Worm (Caenorhabditis elegans) whole organism, midembryonic: ENCODE data around the gene par-3.

Experiments
- T22C8.4 ChIP-seq: fragments of 200-800 bp; sonication (Bioruptor generic); IDR thresholded peaks from 2 replicates; pipeline ENCODE4 v1.3.6; 2022; ENCODE audit warnings: missing genetic modification characterization, missing compliant biosample characterization
- cog-1 ChIP-seq: sonication (generic microtip); optimal IDR thresholded peaks from 2 replicates; lab custom pipeline; 2016; ENCODE audit warnings: missing genetic modification characterization, missing compliant biosample characterization
- flt-1 ChIP-seq: fragments of 200-800 bp; sonication (Bioruptor generic); IDR thresholded peaks from 2 replicates; pipeline ENCODE4 v1.3.6; 2022; ENCODE audit warnings: missing genetic modification characterization, missing compliant biosample characterization
- klf-2 ChIP-seq: fragments of 200-800 bp; sonication (Bioruptor generic); conservative IDR thresholded peaks from 2 replicates; pipeline ENCODE4 v1.3.6; 2022; ENCODE audit warnings: missing genetic modification reagents, missing genetic modification characterization, missing compliant biosample characterization
- med-1 ChIP-seq: sonication (generic microtip); optimal IDR thresholded peaks from 2 replicates; lab custom pipeline; 2017; ENCODE audit warnings: missing genetic modification characterization, mild to moderate bottlenecking, missing compliant biosample characterization, antibody characterized with exemption, missing genetic modification reagents; ENCODE audit not compliant: insufficient read depth
- ref-1 ChIP-seq: fragments of 200-800 bp; sonication (Bioruptor generic); conservative IDR thresholded peaks from 2 replicates; pipeline ENCODE4 v1.3.6; 2022; ENCODE audit warnings: missing genetic modification reagents, missing genetic modification characterization, missing compliant biosample characterization
- tab-1 ChIP-seq: fragments of 200-800 bp; sonication (Bioruptor generic); IDR thresholded peaks from 2 replicates; pipeline ENCODE4 v1.3.6; 2022; ENCODE audit warnings: missing genetic modification characterization, missing compliant biosample characterization
- ztf-23 ChIP-seq: fragments of 200-800 bp; sonication (Bioruptor generic); IDR thresholded peaks from 2 replicates; pipeline ENCODE4 v1.3.6; 2022; ENCODE audit warnings: missing genetic modification reagents, missing genetic modification characterization, missing compliant biosample characterization
- ztf-29 ChIP-seq: fragments of 200-800 bp; sonication (Bioruptor generic); IDR thresholded peaks from 2 replicates; pipeline ENCODE4 v1.3.6; 2022; ENCODE audit warnings: missing genetic modification reagents, missing genetic modification characterization, missing compliant biosample characterization

The par-3 gene

ce11 chrIII:5663933-5664332, at the start of gene par-3:
Gene par-3, plus strand, starts transcription at chrIII:5664233.
- TF ChIP-seq flt-1 (GFP tag; lab: Robert Waterston, UW) (no peak), ztf-23 (GFP tag; lab: Robert Waterston, UW) (no peak), med-1 (GFP tag; lab: Kevin White, UChicago) (no peak), ref-1 (no peak), cog-1 (no peak)

ce11 chrIII:5614648-5615047, 49.4 kb upstream of the par-3 start, which contains the start of gene basl-1:
Gene basl-1, plus strand, starts transcription at chrIII:5614948.
- TF ChIP-seq T22C8.4 (GFP tag; lab: Robert Waterston, UW) = no peak
- TF ChIP-seq tab-1 = no peak
- TF ChIP-seq ref-1 = no peak
- TF ChIP-seq klf-2 = no peak

DNA sequence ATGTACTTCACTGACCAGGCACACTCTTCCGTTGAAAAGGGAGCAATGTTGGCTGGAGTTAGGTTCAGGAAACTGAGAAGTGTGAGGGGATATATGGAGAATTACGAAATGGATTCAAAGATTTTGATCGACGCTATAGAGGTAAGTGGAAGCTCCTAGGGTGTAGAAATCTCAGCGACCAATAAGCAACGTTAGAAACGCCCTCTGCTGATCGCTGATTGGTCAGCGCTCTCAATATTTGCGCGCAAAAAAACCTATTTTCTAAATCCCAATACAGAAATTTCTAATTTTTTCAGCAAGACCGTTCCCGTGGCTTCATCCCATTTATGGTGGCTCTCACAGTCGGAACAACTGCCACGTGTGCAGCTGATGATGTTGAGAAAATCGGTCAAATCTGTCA, 48.4 kb upstream of the par-3 start:
- TF ChIP-seq cog-1 = no peak
- no peak for TF ChIP-seq med-1 (GFP tag; lab: Kevin White, UChicago)
- TF ChIP-seq T22C8.4 (GFP tag; lab: Robert Waterston, UW) = no peak
- TF ChIP-seq ztf-23 (GFP tag; lab: Robert Waterston, UW) = no peak
- no peak for TF ChIP-seq ref-1
- TF ChIP-seq klf-2 = no peak
- TF ChIP-seq tab-1 = no peak
- no peak for TF ChIP-seq ztf-29 (GFP tag; lab: Robert Waterston, UW)

DNA sequence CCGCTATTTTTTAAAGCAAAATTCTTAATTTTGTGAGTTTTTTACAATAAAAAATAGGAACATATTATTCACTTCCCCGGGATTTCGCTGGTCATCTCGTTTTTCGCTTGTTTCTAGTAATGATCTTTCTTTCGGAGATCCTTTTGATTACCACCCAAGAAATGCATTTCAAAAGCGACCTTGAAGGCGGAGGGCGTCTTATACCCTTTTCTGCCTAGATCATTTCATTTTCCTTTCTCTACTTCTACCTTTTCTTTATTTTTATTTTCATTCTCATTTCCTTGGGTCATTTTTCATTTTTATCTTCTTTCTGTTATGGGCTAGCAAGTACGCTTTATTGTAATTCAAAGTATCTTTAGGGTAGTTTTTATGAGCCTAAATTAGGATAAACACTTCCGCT, 43.8 kb upstream of the par-3 start:
- no peak for TF ChIP-seq flt-1 (GFP tag; lab: Robert Waterston, UW)
- no peak for TF ChIP-seq ztf-23 (GFP tag; lab: Robert Waterston, UW)
- no peak for TF ChIP-seq klf-2
- no peak for TF ChIP-seq cog-1
- TF ChIP-seq tab-1 = no peak
- TF ChIP-seq ztf-29 (GFP tag; lab: Robert Waterston, UW) = no peak
- no peak for TF ChIP-seq ref-1
- no peak for TF ChIP-seq T22C8.4 (GFP tag; lab: Robert Waterston, UW)

ce11 chrIII:5621236-5621635, 42.8 kb upstream of the par-3 start:
- TF ChIP-seq tab-1 (no peak), cog-1 (peak; percentile 53), med-1 (GFP tag; lab: Kevin White, UChicago) (no peak)

- TF ChIP-seq ref-1 = no peak
- no peak for TF ChIP-seq ztf-29 (GFP tag; lab: Robert Waterston, UW)
- TF ChIP-seq ztf-23 (GFP tag; lab: Robert Waterston, UW) = no peak
- TF ChIP-seq cog-1 = no peak
- TF ChIP-seq med-1 (GFP tag; lab: Kevin White, UChicago) = no peak
These were observed 41.6 kb upstream of the par-3 start for ce11 chrIII:5622232-5623009.

DNA sequence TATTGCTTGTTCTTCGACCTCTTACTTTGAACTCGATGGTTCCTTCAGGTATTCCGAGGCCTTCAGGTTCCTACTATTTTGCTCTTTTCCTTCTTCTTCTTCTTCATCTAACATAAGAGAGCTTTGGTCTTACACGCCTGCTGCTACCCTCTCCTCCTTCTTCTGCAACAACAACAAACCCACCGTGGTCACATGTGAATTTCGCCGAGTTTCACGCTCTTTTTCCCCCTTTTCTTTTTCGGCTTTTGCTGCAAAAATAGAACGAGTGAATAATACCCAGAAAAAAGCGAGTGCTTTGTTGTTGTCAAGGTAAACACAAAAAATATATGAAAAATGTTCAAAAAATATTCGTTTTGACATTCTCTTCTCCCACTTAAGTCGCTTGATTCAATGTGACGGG, 40.6 kb upstream of the par-3 start:
- no peak for TF ChIP-seq klf-2
- TF ChIP-seq ref-1 = no peak
- TF ChIP-seq flt-1 (GFP tag; lab: Robert Waterston, UW) = no peak
- TF ChIP-seq ztf-23 (GFP tag; lab: Robert Waterston, UW) = no peak
- TF ChIP-seq tab-1 = no peak

ce11 chrIII:5624835-5625234, 39.2 kb upstream of the par-3 start, which contains the start of gene daf-4:
Gene daf-4, plus strand, starts transcription at chrIII:5625135.
- no peak for TF ChIP-seq med-1 (GFP tag; lab: Kevin White, UChicago)
- TF ChIP-seq flt-1 (GFP tag; lab: Robert Waterston, UW) = no peak
- TF ChIP-seq ref-1 = no peak
- TF ChIP-seq klf-2 = no peak
- TF ChIP-seq T22C8.4 (GFP tag; lab: Robert Waterston, UW) = no peak
- TF ChIP-seq ztf-29 (GFP tag; lab: Robert Waterston, UW) = no peak
- no peak for TF ChIP-seq ztf-23 (GFP tag; lab: Robert Waterston, UW)
- no peak for TF ChIP-seq tab-1
- no peak for TF ChIP-seq cog-1

ce11 chrIII:5629225-5629624, 34.8 kb upstream of the par-3 start:
- no peak for TF ChIP-seq ref-1
- no peak for TF ChIP-seq ztf-23 (GFP tag; lab: Robert Waterston, UW)
- TF ChIP-seq med-1 (GFP tag; lab: Kevin White, UChicago) = no peak
- no peak for TF ChIP-seq flt-1 (GFP tag; lab: Robert Waterston, UW)

ce11 chrIII:5630350-5630749, 33.7 kb upstream of the par-3 start:
- no peak for TF ChIP-seq flt-1 (GFP tag; lab: Robert Waterston, UW)
- TF ChIP-seq ref-1 = no peak

- TF ChIP-seq ref-1 = no peak
- no peak for TF ChIP-seq flt-1 (GFP tag; lab: Robert Waterston, UW)
- TF ChIP-seq ztf-29 (GFP tag; lab: Robert Waterston, UW) = no peak
- no peak for TF ChIP-seq med-1 (GFP tag; lab: Kevin White, UChicago)
- TF ChIP-seq cog-1 = no peak
- no peak for TF ChIP-seq klf-2
- no peak for TF ChIP-seq tab-1
- no peak for TF ChIP-seq T22C8.4 (GFP tag; lab: Robert Waterston, UW)
- TF ChIP-seq ztf-23 (GFP tag; lab: Robert Waterston, UW) = no peak
These were observed 31.5 kb upstream of the par-3 start for ce11 chrIII:5632426-5632976.
